Worm (Caenorhabditis elegans) whole organism, L4 larva: ENCODE results near the gene F07F6.4.

ENCODE experiments used
- F37D6.2 ChIP-seq: sonication (generic microtip); optimal IDR thresholded peaks from 2 replicates; lab custom pipeline; 2016; ENCODE audit warnings: mild to moderate bottlenecking, missing genetic modification characterization, missing compliant biosample characterization
- F44E2.7 ChIP-seq: fragments of 200-800 bp; sonication (Bioruptor generic); IDR thresholded peaks from 2 replicates; pipeline ENCODE4 v2.1.2; 2022; ENCODE audit warnings: missing genetic modification characterization, missing compliant biosample characterization
- Y5F2A.4 ChIP-seq: fragments of 200-800 bp; sonication (Bioruptor generic); optimal IDR thresholded peaks from 2 replicates; lab custom pipeline; 2018; ENCODE audit warnings: mild to moderate bottlenecking, missing genetic modification characterization, missing compliant biosample characterization
- ZK546.5 ChIP-seq, 2 experiments: sonication (generic microtip); optimal IDR thresholded peaks; 2 replicates each; lab custom pipeline; 2017; ENCODE audit warnings: missing biosample characterization in 2 of 2, missing genetic modification characterization in 2 of 2
- ama-1 ChIP-seq: fragments of 150-350 bp; optimal IDR thresholded peaks from 2 replicates; lab custom pipeline; 2014; ENCODE audit warnings: inconsistent platforms, mixed read lengths
- cey-2 ChIP-seq: sonication (generic microtip); optimal IDR thresholded peaks from 3 replicates; lab custom pipeline; 2017; ENCODE audit warnings: missing genetic modification characterization, mild to moderate bottlenecking, missing compliant biosample characterization, antibody characterized with exemption, borderline replicate concordance; ENCODE audit not compliant: insufficient read depth
- daf-19 ChIP-seq: fragments of 200-800 bp; sonication (Bioruptor generic); conservative IDR thresholded peaks from 2 replicates; pipeline ENCODE4 v1.3.6; 2022; ENCODE audit warnings: missing genetic modification characterization, missing compliant biosample characterization
- dmd-9 ChIP-seq: fragments of 200-800 bp; sonication (Bioruptor generic); IDR thresholded peaks from 2 replicates; pipeline ENCODE4 v1.3.6; 2022; ENCODE audit warnings: missing genetic modification reagents, missing genetic modification characterization, missing compliant biosample characterization
- duxl-1 ChIP-seq: sonication (generic microtip); optimal IDR thresholded peaks from 2 replicates; lab custom pipeline; 2016; ENCODE audit warnings: mild to moderate bottlenecking, missing genetic modification characterization, moderate library complexity, missing compliant biosample characterization; ENCODE audit not compliant: poor library complexity
- fos-1 ChIP-seq: fragments of 150-350 bp; optimal IDR thresholded peaks from 2 replicates; lab custom pipeline; 2014; ENCODE audit warnings: missing biosample characterization, missing genetic modification characterization
- hif-1 ChIP-seq, 2 experiments: sonication (generic microtip); optimal IDR thresholded peaks; 2 replicates each; lab custom pipeline; 2016 to 2017; ENCODE audit warnings: missing compliant biosample characterization in 2 of 2, missing genetic modification characterization in 2 of 2, missing genetic modification reagents in 2 of 2, missing genotype in 2 of 2, mild to moderate bottlenecking in 1 of 2
- hlh-11 ChIP-seq: fragments of 200-800 bp; sonication (Bioruptor generic); optimal IDR thresholded peaks from 2 replicates; lab custom pipeline; 2018; ENCODE audit warnings: mild to moderate bottlenecking, missing genetic modification characterization, missing compliant biosample characterization
- hlh-30 ChIP-seq: sonication (generic microtip); optimal IDR thresholded peaks from 2 replicates; lab custom pipeline; 2017; ENCODE audit warnings: antibody characterized with exemption, mild to moderate bottlenecking, missing genetic modification characterization, missing compliant biosample characterization; ENCODE audit not compliant: insufficient read depth
- hmg-1.1 ChIP-seq: fragments of 200-800 bp; sonication (Bioruptor generic); IDR thresholded peaks from 2 replicates; pipeline ENCODE4 v1.3.6; 2022; ENCODE audit warnings: missing genetic modification reagents, missing genetic modification characterization, missing compliant biosample characterization
- lin-38 ChIP-seq: fragments of 200-800 bp; sonication (Bioruptor generic); IDR thresholded peaks from 2 replicates; pipeline ENCODE4 v1.3.6; 2022; ENCODE audit warnings: missing genetic modification reagents, missing genetic modification characterization, missing compliant biosample characterization
- lir-3 ChIP-seq: sonication (generic microtip); optimal IDR thresholded peaks from 2 replicates; lab custom pipeline; 2016; ENCODE audit warnings: mild to moderate bottlenecking, missing genetic modification characterization, missing compliant biosample characterization
- lsy-2 ChIP-seq, 2 experiments: fragments of 150-350 bp in 1 of 2; sonication (generic microtip) in 1 of 2; optimal IDR thresholded peaks; 2 replicates each; lab custom pipeline; 2014 to 2017; ENCODE audit warnings: missing biosample characterization in 2 of 2, missing genetic modification characterization in 2 of 2
- madf-9 ChIP-seq: fragments of 200-800 bp; sonication (Bioruptor generic); conservative IDR thresholded peaks from 2 replicates; pipeline ENCODE4 v1.3.6; 2022; ENCODE audit warnings: missing genetic modification reagents, missing genetic modification characterization, missing compliant biosample characterization
- mep-1 ChIP-seq: fragments of 150-350 bp; sonication (generic microtip); optimal IDR thresholded peaks from 3 replicates; lab custom pipeline; 2014; ENCODE audit warnings: missing biosample characterization, missing genetic modification characterization
- mxl-3 ChIP-seq: fragments of 200-800 bp; sonication (Bioruptor generic); optimal IDR thresholded peaks from 2 replicates; lab custom pipeline; 2018; ENCODE audit warnings: mild to moderate bottlenecking, missing genetic modification characterization, missing compliant biosample characterization
- nhr-10 ChIP-seq: fragments of 150-350 bp; optimal IDR thresholded peaks from 2 replicates; lab custom pipeline; 2014; ENCODE audit warnings: missing biosample characterization, missing genetic modification characterization
- nhr-11 ChIP-seq: fragments of 150-350 bp; optimal IDR thresholded peaks from 2 replicates; lab custom pipeline; 2014; ENCODE audit warnings: missing biosample characterization, missing genetic modification characterization
- nhr-28 ChIP-seq: fragments of 150-350 bp; optimal IDR thresholded peaks from 2 replicates; lab custom pipeline; 2014; ENCODE audit warnings: missing biosample characterization, missing genetic modification characterization
- nhr-6 ChIP-seq: fragments of 150-350 bp; optimal IDR thresholded peaks from 2 replicates; lab custom pipeline; 2014; ENCODE audit warnings: missing biosample characterization, missing genetic modification characterization
- nhr-76 ChIP-seq: fragments of 150-350 bp; optimal IDR thresholded peaks from 2 replicates; lab custom pipeline; 2014; ENCODE audit warnings: missing biosample characterization, missing genetic modification characterization
- nhr-77 ChIP-seq: fragments of 150-350 bp; optimal IDR thresholded peaks from 2 replicates; lab custom pipeline; 2014; ENCODE audit warnings: missing biosample characterization, missing genetic modification characterization
- php-3 ChIP-seq: fragments of 200-800 bp; sonication (Bioruptor generic); IDR thresholded peaks from 2 replicates; pipeline ENCODE4 v1.3.6; 2022; ENCODE audit warnings: missing genetic modification reagents, missing genetic modification characterization, missing compliant biosample characterization
- rbr-2 ChIP-seq: sonication (generic microtip); optimal IDR thresholded peaks from 2 replicates; lab custom pipeline; 2016; ENCODE audit warnings: missing genotype, missing genetic modification characterization, missing compliant biosample characterization
- saeg-2 ChIP-seq: fragments of 200-800 bp; sonication (Bioruptor generic); IDR thresholded peaks from 2 replicates; pipeline ENCODE4 v1.3.6; 2022; ENCODE audit warnings: missing genetic modification reagents, missing genetic modification characterization, missing compliant biosample characterization
- spr-3 ChIP-seq: fragments of 200-800 bp; sonication (Bioruptor generic); optimal IDR thresholded peaks from 2 replicates; lab custom pipeline; 2018; ENCODE audit warnings: mild to moderate bottlenecking, missing genetic modification characterization, missing compliant biosample characterization
- unc-62 ChIP-seq, 3 experiments: fragments of 150-350 bp in 1 of 3; sonication (generic microtip); optimal IDR thresholded peaks in 2 of 3; peaks in 1 of 3; 1 replicate in 1 of 3; 2 replicates in 2 of 3; lab custom pipeline; 2014 to 2017; ENCODE audit warnings: missing biosample characterization in 3 of 3, missing genetic modification characterization in 3 of 3, missing genetic modification reagents in 3 of 3, missing genotype in 1 of 3
- zfp-2 ChIP-seq: sonication (generic microtip); optimal IDR thresholded peaks from 2 replicates; lab custom pipeline; 2016; ENCODE audit warnings: mild to moderate bottlenecking, missing genetic modification characterization, missing compliant biosample characterization
- zip-2 ChIP-seq: fragments of 150-350 bp; optimal IDR thresholded peaks from 2 replicates; lab custom pipeline; 2014; ENCODE audit warnings: missing biosample characterization, missing genetic modification characterization
- ztf-11 ChIP-seq: fragments of 150-350 bp; optimal IDR thresholded peaks from 2 replicates; lab custom pipeline; 2014; ENCODE audit warnings: missing biosample characterization, missing genetic modification characterization
- ztf-7 ChIP-seq: fragments of 150-350 bp; optimal IDR thresholded peaks from 2 replicates; lab custom pipeline; 2014; ENCODE audit warnings: missing biosample characterization, missing genetic modification characterization

The F07F6.4 gene

ce11 chrII:5473946-5474423 lies 44.6 kb upstream of the F07F6.4 start, which contains the start of gene mrps-16 (continued):
- TF ChIP-seq cey-2 (tag; lab: Kevin White, UChicago) (no peak), ztf-7 (no peak), rbr-2 (tag; lab: Kevin White, UChicago) (peak; percentile 42), madf-9 (GFP tag; lab: Robert Waterston, UW) (no peak), saeg-2 (GFP tag; lab: Robert Waterston, UW) (no peak), spr-3 (GFP tag; lab: Kevin White, UChicago) (no peak), Y5F2A.4 (no peak), zip-2 (tag; lab: Kevin White, UChicago) (no peak), F44E2.7 (GFP tag; lab: Robert Waterston, UW) (no peak), ztf-11 (tag; lab: Kevin White, UChicago) (no peak), nhr-6 (tag; lab: Kevin White, UChicago) (peak; percentile 30), mxl-3 (GFP tag; lab: Kevin White, UChicago) (no peak), duxl-1 (tag; lab: Kevin White, UChicago) (no peak), fos-1 (tag; lab: Kevin White, UChicago) (no peak)

- TF ChIP-seq unc-62 (GFP tag; optimal IDR thresholded peaks at IDR 0.05 in 1 of 2; lab: Kevin White, UChicago) (peak in 1 of 2 experiments; percentile 29), unc-62 (tag; optimal IDR thresholded peaks at IDR 0.05; lab: Kevin White, UChicago) (no peak), ZK546.5 (tag; optimal IDR thresholded peaks at IDR 0.05; lab: Kevin White, UChicago) (no peak), nhr-10 (tag; lab: Kevin White, UChicago) (no peak), F37D6.2 (tag; lab: Kevin White, UChicago) (no peak), nhr-76 (no peak), daf-19 (GFP tag; lab: Robert Waterston, UW) (0 out of 2 replicates have a peak, but pooled peaks have one; percentile 36), nhr-77 (tag; lab: Kevin White, UChicago) (no peak), ama-1 (lab: Kevin White, UChicago) (no peak), nhr-6 (tag; lab: Kevin White, UChicago) (no peak), F44E2.7 (GFP tag; lab: Robert Waterston, UW) (no peak), zfp-2 (tag; lab: Kevin White, UChicago) (no peak), lir-3 (no peak), php-3 (GFP tag; lab: Robert Waterston, UW) (0 out of 2 replicates have a peak, but pooled peaks have one; percentile 32), hif-1 (tag; optimal IDR thresholded peaks at IDR 0.05; lab: Kevin White, UChicago) (no peak), lin-38 (peak; percentile 33; the same call in 1 of the 2 replicates)
Observed at ce11 chrII:5465729-5466408, 36.5 kb upstream of the F07F6.4 start, which contains the start of gene clr-1. TSS of gene clr-1 (plus strand) at chrII:5466358.

ce11 chrII:5463692-5464300 lies 34.4 kb upstream of the F07F6.4 start:
- TF ChIP-seq mep-1 (tag; lab: Kevin White, UChicago) (peak; percentile 13), dmd-9 (no peak), hlh-11 (tag; lab: Kevin White, UChicago) (peak; percentile 40), unc-62 (GFP tag; optimal IDR thresholded peaks at IDR 0.05 in 1 of 2; lab: Kevin White, UChicago) (peak in 1 of 2 experiments; percentile 56), unc-62 (tag; optimal IDR thresholded peaks at IDR 0.05; lab: Kevin White, UChicago) (no peak), lsy-2 (tag; optimal IDR thresholded peaks at IDR 0.05; lab: Kevin White, UChicago) (peak in 1 of 2 experiments; percentile 10), nhr-11 (tag; lab: Kevin White, UChicago) (peak; percentile 21), ztf-7 (no peak), hlh-30 (tag; lab: Kevin White, UChicago) (peak; percentile 10), hmg-1.1 (0 out of 2 replicates have a peak, but pooled peaks have one; percentile 32), nhr-28 (tag; lab: Kevin White, UChicago) (peak; percentile 48)
